Worm (Caenorhabditis elegans) whole organism, L4/young adult: ENCODE results near the gene T20G5.12.

Source experiments
- W03F9.2 ChIP-seq: fragments of 150-350 bp; optimal IDR thresholded peaks from 2 replicates; lab custom pipeline; 2014; ENCODE audit warnings: missing biosample characterization, missing genetic modification characterization
- dao-5 ChIP-seq: sonication (generic microtip); optimal IDR thresholded peaks from 2 replicates; lab custom pipeline; 2016; ENCODE audit warnings: missing genotype, missing genetic modification characterization, moderate library complexity, missing compliant biosample characterization
- him-1 ChIP-seq: sonication (generic microtip); optimal IDR thresholded peaks from 2 replicates; lab custom pipeline; 2016; ENCODE audit warnings: missing genotype, missing genetic modification reagents, missing genetic modification characterization, missing compliant biosample characterization

- TF ChIP-seq him-1 (tag; lab: Kevin White, UChicago) (no peak), dao-5 (tag; lab: Kevin White, UChicago) (no peak), W03F9.2 (tag; lab: Kevin White, UChicago) (no peak)
These were observed 4.9 kb downstream of the T20G5.12 start for ce11 chrIII:10206352-10206751.
